Worm (Caenorhabditis elegans) whole organism, L4 larva: ENCODE results near the gene ubc-20.

Source experiments
- F10B5.3 ChIP-seq: sonication (generic microtip); optimal IDR thresholded peaks from 2 replicates; lab custom pipeline; 2016; ENCODE audit warnings: mild to moderate bottlenecking, missing genetic modification characterization, missing compliant biosample characterization
- F37D6.2 ChIP-seq: sonication (generic microtip); optimal IDR thresholded peaks from 2 replicates; lab custom pipeline; 2016; ENCODE audit warnings: mild to moderate bottlenecking, missing genetic modification characterization, missing compliant biosample characterization
- T20F7.1 ChIP-seq: fragments of 200-800 bp; sonication (Bioruptor generic); optimal IDR thresholded peaks from 2 replicates; lab custom pipeline; 2018; ENCODE audit warnings: mild to moderate bottlenecking, missing genetic modification characterization, missing compliant biosample characterization
- T26A8.4 ChIP-seq: fragments of 200-800 bp; sonication (Bioruptor generic); IDR thresholded peaks from 2 replicates; pipeline ENCODE4 v1.3.6; 2022; ENCODE audit warnings: missing genetic modification characterization, missing compliant biosample characterization
- Y105C5A.15 ChIP-seq: fragments of 200-800 bp; sonication (Bioruptor generic); IDR thresholded peaks from 2 replicates; pipeline ENCODE4 v1.3.6; 2022; ENCODE audit warnings: missing genetic modification characterization, missing compliant biosample characterization
- aha-1 ChIP-seq: fragments of 150-350 bp; peaks from one replicate; lab custom pipeline; 2014; ENCODE audit warnings: missing biosample characterization, missing genetic modification characterization
- arid-1 ChIP-seq: fragments of 200-800 bp; sonication (Bioruptor generic); conservative IDR thresholded peaks from 2 replicates; pipeline ENCODE4 v1.3.6; 2022; ENCODE audit warnings: missing genetic modification reagents, missing genetic modification characterization, missing compliant biosample characterization
- attf-4 ChIP-seq: sonication (generic microtip); optimal IDR thresholded peaks from 3 replicates; lab custom pipeline; 2017; ENCODE audit warnings: missing biosample characterization, missing genetic modification characterization
- ceh-32 ChIP-seq: sonication (generic microtip); optimal IDR thresholded peaks from 2 replicates; lab custom pipeline; 2016; ENCODE audit warnings: mild to moderate bottlenecking, missing genetic modification characterization, missing compliant biosample characterization; ENCODE audit not compliant: poor library complexity
- ces-1 ChIP-seq: fragments of 150-350 bp; sonication (generic microtip); optimal IDR thresholded peaks from 4 replicates; lab custom pipeline; 2014; ENCODE audit warnings: missing biosample characterization, missing genetic modification reagents, missing genetic modification characterization
- ctbp-1 ChIP-seq: fragments of 200-800 bp; sonication (Bioruptor generic); IDR thresholded peaks from 2 replicates; pipeline ENCODE4 v1.3.6; 2022; ENCODE audit warnings: missing genetic modification reagents, missing genetic modification characterization, missing compliant biosample characterization
- daf-12 ChIP-seq: fragments of 150-350 bp; optimal IDR thresholded peaks from 2 replicates; lab custom pipeline; 2014; ENCODE audit warnings: missing biosample characterization, missing genetic modification reagents, missing genetic modification characterization
- dmd-8 ChIP-seq: fragments of 200-800 bp; sonication (Bioruptor generic); IDR thresholded peaks from 2 replicates; pipeline ENCODE4 v1.3.6; 2022; ENCODE audit warnings: missing genetic modification characterization, missing compliant biosample characterization
- dpl-1 ChIP-seq: fragments of 150-350 bp; optimal IDR thresholded peaks from 2 replicates; lab custom pipeline; 2014; ENCODE audit warnings: missing biosample characterization, missing genetic modification reagents, missing genetic modification characterization
- duxl-1 ChIP-seq: sonication (generic microtip); optimal IDR thresholded peaks from 2 replicates; lab custom pipeline; 2016; ENCODE audit warnings: mild to moderate bottlenecking, missing genetic modification characterization, moderate library complexity, missing compliant biosample characterization; ENCODE audit not compliant: poor library complexity
- egl-43 ChIP-seq: fragments of 200-800 bp; sonication (Bioruptor generic); IDR thresholded peaks from 2 replicates; pipeline ENCODE4 v1.3.6; 2022; ENCODE audit warnings: missing genetic modification reagents, missing genetic modification characterization, missing compliant biosample characterization
- gei-8 ChIP-seq: fragments of 200-800 bp; sonication (Bioruptor generic); optimal IDR thresholded peaks from 2 replicates; lab custom pipeline; 2018; ENCODE audit warnings: mild to moderate bottlenecking, missing genetic modification characterization, missing compliant biosample characterization
- hif-1 ChIP-seq, 2 experiments: sonication (generic microtip); optimal IDR thresholded peaks; 2 replicates each; lab custom pipeline; 2016 to 2017; ENCODE audit warnings: missing compliant biosample characterization in 2 of 2, missing genetic modification characterization in 2 of 2, missing genetic modification reagents in 2 of 2, missing genotype in 2 of 2, mild to moderate bottlenecking in 1 of 2
- hmg-1.1 ChIP-seq: fragments of 200-800 bp; sonication (Bioruptor generic); IDR thresholded peaks from 2 replicates; pipeline ENCODE4 v1.3.6; 2022; ENCODE audit warnings: missing genetic modification reagents, missing genetic modification characterization, missing compliant biosample characterization
- lim-7 ChIP-seq: fragments of 200-800 bp; sonication (Bioruptor generic); IDR thresholded peaks from 2 replicates; pipeline ENCODE4 v1.3.6; 2022; ENCODE audit warnings: missing genetic modification characterization, missing compliant biosample characterization
- lin-15B ChIP-seq: fragments of 150-350 bp; sonication (generic microtip); optimal IDR thresholded peaks from 3 replicates; lab custom pipeline; 2014; ENCODE audit warnings: missing biosample characterization, missing genetic modification characterization
- lin-38 ChIP-seq: fragments of 200-800 bp; sonication (Bioruptor generic); IDR thresholded peaks from 2 replicates; pipeline ENCODE4 v1.3.6; 2022; ENCODE audit warnings: missing genetic modification reagents, missing genetic modification characterization, missing compliant biosample characterization
- lir-3 ChIP-seq: sonication (generic microtip); optimal IDR thresholded peaks from 2 replicates; lab custom pipeline; 2016; ENCODE audit warnings: mild to moderate bottlenecking, missing genetic modification characterization, missing compliant biosample characterization
- lsy-2 ChIP-seq, 2 experiments: fragments of 150-350 bp in 1 of 2; sonication (generic microtip) in 1 of 2; optimal IDR thresholded peaks; 2 replicates each; lab custom pipeline; 2014 to 2017; ENCODE audit warnings: missing biosample characterization in 2 of 2, missing genetic modification characterization in 2 of 2
- madf-5 ChIP-seq, 2 experiments: fragments of 200-800 bp; sonication (Bioruptor generic); IDR thresholded peaks; 2 replicates each; pipeline ENCODE4 v1.3.6; 2022; ENCODE audit warnings: missing compliant biosample characterization in 2 of 2, missing genetic modification characterization in 2 of 2
- madf-9 ChIP-seq: fragments of 200-800 bp; sonication (Bioruptor generic); conservative IDR thresholded peaks from 2 replicates; pipeline ENCODE4 v1.3.6; 2022; ENCODE audit warnings: missing genetic modification reagents, missing genetic modification characterization, missing compliant biosample characterization
- mdt-29 ChIP-seq: fragments of 200-800 bp; sonication (Bioruptor generic); IDR thresholded peaks from 2 replicates; pipeline ENCODE4 v1.3.6; 2022; ENCODE audit warnings: missing genetic modification reagents, missing genetic modification characterization, missing compliant biosample characterization
- mep-1 ChIP-seq: fragments of 150-350 bp; sonication (generic microtip); optimal IDR thresholded peaks from 3 replicates; lab custom pipeline; 2014; ENCODE audit warnings: missing biosample characterization, missing genetic modification characterization
- nhr-10 ChIP-seq: fragments of 150-350 bp; optimal IDR thresholded peaks from 2 replicates; lab custom pipeline; 2014; ENCODE audit warnings: missing biosample characterization, missing genetic modification characterization
- nhr-102 ChIP-seq: sonication (generic microtip); optimal IDR thresholded peaks from 2 replicates; lab custom pipeline; 2016; ENCODE audit warnings: mild to moderate bottlenecking, missing genetic modification characterization, moderate library complexity, missing compliant biosample characterization
- nhr-111 ChIP-seq: fragments of 200-800 bp; sonication (Bioruptor generic); optimal IDR thresholded peaks from 2 replicates; lab custom pipeline; 2018; ENCODE audit warnings: mild to moderate bottlenecking, missing genetic modification characterization, missing compliant biosample characterization
- nhr-237 ChIP-seq: sonication (generic microtip); optimal IDR thresholded peaks from 2 replicates; lab custom pipeline; 2017; ENCODE audit warnings: missing biosample characterization, missing genetic modification characterization
- nhr-25 ChIP-seq: sonication (generic microtip); optimal IDR thresholded peaks from 2 replicates; lab custom pipeline; 2017; ENCODE audit warnings: missing genetic modification characterization, mild to moderate bottlenecking, missing compliant biosample characterization, antibody characterized with exemption, moderate library complexity, borderline replicate concordance; ENCODE audit not compliant: insufficient read depth
- nhr-28 ChIP-seq: fragments of 150-350 bp; optimal IDR thresholded peaks from 2 replicates; lab custom pipeline; 2014; ENCODE audit warnings: missing biosample characterization, missing genetic modification characterization
- nhr-41 ChIP-seq: fragments of 200-800 bp; sonication (Bioruptor generic); IDR thresholded peaks from 2 replicates; pipeline ENCODE4 v1.3.6; 2022; ENCODE audit warnings: missing genetic modification reagents, missing genetic modification characterization, missing compliant biosample characterization
- nhr-42 ChIP-seq: fragments of 200-800 bp; sonication (Bioruptor generic); IDR thresholded peaks from 2 replicates; pipeline ENCODE4 v1.3.6; 2022; ENCODE audit warnings: missing genetic modification characterization, missing compliant biosample characterization
- nhr-77 ChIP-seq: fragments of 150-350 bp; optimal IDR thresholded peaks from 2 replicates; lab custom pipeline; 2014; ENCODE audit warnings: missing biosample characterization, missing genetic modification characterization
- rbr-2 ChIP-seq: sonication (generic microtip); optimal IDR thresholded peaks from 2 replicates; lab custom pipeline; 2016; ENCODE audit warnings: missing genotype, missing genetic modification characterization, missing compliant biosample characterization
- sdz-12 ChIP-seq: fragments of 200-800 bp; sonication (Bioruptor generic); optimal IDR thresholded peaks from 2 replicates; lab custom pipeline; 2018; ENCODE audit warnings: mild to moderate bottlenecking, missing genetic modification characterization, missing compliant biosample characterization
- tra-1 ChIP-seq: fragments of 200-800 bp; sonication (Bioruptor generic); IDR thresholded peaks from 2 replicates; pipeline ENCODE4 v1.3.6; 2022; ENCODE audit warnings: missing genetic modification reagents, missing genetic modification characterization, missing compliant biosample characterization
- unc-130 ChIP-seq: sonication (generic microtip); optimal IDR thresholded peaks from 2 replicates; lab custom pipeline; 2016; ENCODE audit warnings: missing genetic modification reagents, missing genetic modification characterization, missing compliant biosample characterization
- unc-62 ChIP-seq, 3 experiments: fragments of 150-350 bp in 1 of 3; sonication (generic microtip); optimal IDR thresholded peaks in 2 of 3; peaks in 1 of 3; 1 replicate in 1 of 3; 2 replicates in 2 of 3; lab custom pipeline; 2014 to 2017; ENCODE audit warnings: missing biosample characterization in 3 of 3, missing genetic modification characterization in 3 of 3, missing genetic modification reagents in 3 of 3, missing genotype in 1 of 3

ubc-20 gene

ce11 chrIII:235115-235514 is 46.5 kb downstream of the ubc-20 start (continued):
- TF ChIP-seq rbr-2 (tag; lab: Kevin White, UChicago): peak; percentile 64
- TF ChIP-seq lin-15B (tag; lab: Kevin White, UChicago): no peak
- peak; percentile 67 for TF ChIP-seq nhr-42 (GFP tag; lab: Robert Waterston, UW)
- TF ChIP-seq hmg-1.1: peak; percentile 65
- TF ChIP-seq unc-130: peak; percentile 25
- peak; percentile 54 for TF ChIP-seq mep-1 (tag; lab: Kevin White, UChicago)
- peak; percentile 5 for TF ChIP-seq aha-1 (tag; lab: Kevin White, UChicago)
- TF ChIP-seq lin-38 (GFP tag; lab: Robert Waterston, UW): peak; percentile 68
- TF ChIP-seq dpl-1: peak; percentile 57
- no peak for TF ChIP-seq T20F7.1 (GFP tag; lab: Kevin White, UChicago)
- TF ChIP-seq nhr-25 (tag; lab: Kevin White, UChicago): no peak
- TF ChIP-seq F37D6.2 (tag; lab: Kevin White, UChicago): no peak
- TF ChIP-seq nhr-41 (GFP tag; lab: Robert Waterston, UW): no peak
- TF ChIP-seq ces-1 (GFP tag; lab: Kevin White, UChicago): no peak
- peak in 1 of 2 experiments; percentile 55 for TF ChIP-seq hif-1 (tag; optimal IDR thresholded peaks at IDR 0.05; lab: Kevin White, UChicago)
- TF ChIP-seq nhr-77 (tag; lab: Kevin White, UChicago): no peak
- peak; percentile 54 for TF ChIP-seq nhr-102 (tag; lab: Kevin White, UChicago)
- TF ChIP-seq T26A8.4 (GFP tag; lab: Robert Waterston, UW): peak; percentile 74; the same call in 1 of the 2 replicates
- 0 out of 2 replicates have a peak, but pooled peaks have one; percentile 35 for TF ChIP-seq tra-1
- no peak for TF ChIP-seq duxl-1 (tag; lab: Kevin White, UChicago)
- TF ChIP-seq sdz-12: peak; percentile 50
- TF ChIP-seq madf-9 (GFP tag; lab: Robert Waterston, UW): 0 out of 2 replicates have a peak, but pooled peaks have one; percentile 25
- no peak for TF ChIP-seq gei-8 (GFP tag; lab: Kevin White, UChicago)
- TF ChIP-seq attf-4 (tag; lab: Kevin White, UChicago): no peak
- peak in 1 of 2 experiments; percentile 60 for TF ChIP-seq lsy-2 (tag; optimal IDR thresholded peaks at IDR 0.05; lab: Kevin White, UChicago)
- TF ChIP-seq Y105C5A.15 (GFP tag; lab: Robert Waterston, UW): 0 out of 2 replicates have a peak, but pooled peaks have one; percentile 22
- no peak for TF ChIP-seq nhr-111
- TF ChIP-seq lir-3: no peak
- TF ChIP-seq nhr-237 (tag; lab: Kevin White, UChicago): no peak
- TF ChIP-seq daf-12 (tag; lab: Kevin White, UChicago): no peak
- TF ChIP-seq ctbp-1 (GFP tag; lab: Robert Waterston, UW): no peak
- no peak for TF ChIP-seq madf-5 (GFP tag; IDR thresholded peaks at IDR 0.05; lab: Robert Waterston, UW)
- no peak for TF ChIP-seq nhr-28
- TF ChIP-seq F10B5.3 (tag; lab: Kevin White, UChicago): no peak
- no peak for TF ChIP-seq ceh-32 (tag; lab: Kevin White, UChicago)

- no peak for TF ChIP-seq lim-7
- TF ChIP-seq egl-43 (GFP tag; lab: Robert Waterston, UW): no peak
- TF ChIP-seq madf-5 (GFP tag; IDR thresholded peaks at IDR 0.05; lab: Robert Waterston, UW): no peak
- no peak for TF ChIP-seq unc-62 (GFP tag; optimal IDR thresholded peaks at IDR 0.05 in 1 of 2; lab: Kevin White, UChicago)
- TF ChIP-seq unc-62 (tag; optimal IDR thresholded peaks at IDR 0.05; lab: Kevin White, UChicago): no peak
- no peak for TF ChIP-seq dmd-8 (GFP tag; lab: Robert Waterston, UW)
- TF ChIP-seq duxl-1 (tag; lab: Kevin White, UChicago): no peak
- TF ChIP-seq lin-38 (GFP tag; lab: Robert Waterston, UW): no peak
- TF ChIP-seq nhr-10: no peak
- no peak for TF ChIP-seq arid-1 (GFP tag; lab: Robert Waterston, UW)
- no peak for TF ChIP-seq mdt-29 (GFP tag; lab: Robert Waterston, UW)
- no peak for TF ChIP-seq nhr-41 (GFP tag; lab: Robert Waterston, UW)
- no peak for TF ChIP-seq T26A8.4 (GFP tag; lab: Robert Waterston, UW)
- TF ChIP-seq, all 104 proteins: peak for 0
Measured at ce11 chrIII:235544-235943, 46.9 kb downstream of the ubc-20 start, which contains the start of gene hpo-29. Gene hpo-29, plus strand, starts transcription at chrIII:235844.
